Worm (Caenorhabditis elegans) whole organism, midembryonic: ENCODE data around the gene Y53G8AR.8.
"Not testable (repeated sequence)": the region's sequence is repeated elsewhere in the genome, so short reads cannot be mapped to it uniquely, and the experiment has no call there.

Source experiments
- T22C8.4 ChIP-seq: fragments of 200-800 bp; sonication (Bioruptor generic); IDR thresholded peaks from 2 replicates; pipeline ENCODE4 v1.3.6; 2022; ENCODE audit warnings: missing genetic modification characterization, missing compliant biosample characterization
- cog-1 ChIP-seq: sonication (generic microtip); optimal IDR thresholded peaks from 2 replicates; lab custom pipeline; 2016; ENCODE audit warnings: missing genetic modification characterization, missing compliant biosample characterization
- flt-1 ChIP-seq: fragments of 200-800 bp; sonication (Bioruptor generic); IDR thresholded peaks from 2 replicates; pipeline ENCODE4 v1.3.6; 2022; ENCODE audit warnings: missing genetic modification characterization, missing compliant biosample characterization
- klf-2 ChIP-seq: fragments of 200-800 bp; sonication (Bioruptor generic); conservative IDR thresholded peaks from 2 replicates; pipeline ENCODE4 v1.3.6; 2022; ENCODE audit warnings: missing genetic modification reagents, missing genetic modification characterization, missing compliant biosample characterization
- med-1 ChIP-seq: sonication (generic microtip); optimal IDR thresholded peaks from 2 replicates; lab custom pipeline; 2017; ENCODE audit warnings: missing genetic modification characterization, mild to moderate bottlenecking, missing compliant biosample characterization, antibody characterized with exemption, missing genetic modification reagents; ENCODE audit not compliant: insufficient read depth
- ref-1 ChIP-seq: fragments of 200-800 bp; sonication (Bioruptor generic); conservative IDR thresholded peaks from 2 replicates; pipeline ENCODE4 v1.3.6; 2022; ENCODE audit warnings: missing genetic modification reagents, missing genetic modification characterization, missing compliant biosample characterization
- tab-1 ChIP-seq: fragments of 200-800 bp; sonication (Bioruptor generic); IDR thresholded peaks from 2 replicates; pipeline ENCODE4 v1.3.6; 2022; ENCODE audit warnings: missing genetic modification characterization, missing compliant biosample characterization
- ztf-23 ChIP-seq: fragments of 200-800 bp; sonication (Bioruptor generic); IDR thresholded peaks from 2 replicates; pipeline ENCODE4 v1.3.6; 2022; ENCODE audit warnings: missing genetic modification reagents, missing genetic modification characterization, missing compliant biosample characterization
- ztf-29 ChIP-seq: fragments of 200-800 bp; sonication (Bioruptor generic); IDR thresholded peaks from 2 replicates; pipeline ENCODE4 v1.3.6; 2022; ENCODE audit warnings: missing genetic modification reagents, missing genetic modification characterization, missing compliant biosample characterization

Y53G8AR.8 gene

DNA sequence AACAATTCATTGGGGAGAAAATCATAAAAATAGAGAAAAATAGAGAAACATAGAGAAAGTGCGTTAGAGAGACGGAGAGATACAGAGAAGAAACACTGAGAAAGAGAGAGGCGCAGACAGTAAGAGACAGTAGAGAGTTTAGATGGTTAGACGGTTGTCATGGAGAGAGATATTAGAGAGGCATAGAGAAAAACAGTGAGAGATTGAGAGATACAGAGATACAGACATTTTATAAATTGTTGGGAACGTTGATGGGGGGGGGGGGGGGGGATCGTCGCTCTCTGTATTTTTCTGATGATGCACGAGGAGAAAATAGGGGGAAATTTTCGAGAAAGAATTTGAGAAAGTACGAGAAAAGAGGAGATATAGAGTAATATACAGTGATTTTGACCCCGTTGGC, 14.8 kb downstream of the Y53G8AR.8 start:
- TF ChIP-seq cog-1 (tag; lab: Kevin White, UChicago) (peak; percentile 55), T22C8.4 (no peak), ztf-23 (GFP tag; lab: Robert Waterston, UW) (0 out of 2 replicates have a peak, but pooled peaks have one; percentile 39)

ce11 chrIII:3278610-3279009, 15.5 kb downstream of the Y53G8AR.8 start, which contains the start of gene Y53G8AM.8:
Y53G8AM.8 (minus strand) TSS chrIII:3278710.
- TF ChIP-seq tab-1 (GFP tag; lab: Robert Waterston, UW) (no peak), ztf-29 (GFP tag; lab: Robert Waterston, UW) (no peak), cog-1 (tag; lab: Kevin White, UChicago) (no peak), klf-2 (GFP tag; lab: Robert Waterston, UW) (no peak), ref-1 (GFP tag; lab: Robert Waterston, UW) (no peak), flt-1 (GFP tag; lab: Robert Waterston, UW) (no peak), med-1 (no peak), T22C8.4 (no peak), ztf-23 (GFP tag; lab: Robert Waterston, UW) (no peak)

ce11 chrIII:3273141-3273540, 21.0 kb downstream of the Y53G8AR.8 start:
- no peak for TF ChIP-seq ref-1 (GFP tag; lab: Robert Waterston, UW)
- no peak for TF ChIP-seq flt-1 (GFP tag; lab: Robert Waterston, UW)
- TF ChIP-seq klf-2 (GFP tag; lab: Robert Waterston, UW): no peak
- TF ChIP-seq T22C8.4: no peak
- TF ChIP-seq med-1: no peak
- TF ChIP-seq tab-1 (GFP tag; lab: Robert Waterston, UW): no peak
- no peak for TF ChIP-seq ztf-29 (GFP tag; lab: Robert Waterston, UW)

- TF ChIP-seq flt-1 (GFP tag; lab: Robert Waterston, UW): 0 out of 2 replicates have a peak, but pooled peaks have one; percentile 21
- no peak for TF ChIP-seq ztf-29 (GFP tag; lab: Robert Waterston, UW)
- TF ChIP-seq cog-1 (tag; lab: Kevin White, UChicago): peak; percentile 72
Observed at ce11 chrIII:3271682-3272081, 22.4 kb downstream of the Y53G8AR.8 start.

ce11 chrIII:3266602-3267001, 27.5 kb downstream of the Y53G8AR.8 start, which contains the start of gene Y53G8AM.7:
Y53G8AM.7 (minus strand) TSS chrIII:3266702.
- TF ChIP-seq cog-1 (tag; lab: Kevin White, UChicago) (no peak), med-1 (no peak), klf-2 (GFP tag; lab: Robert Waterston, UW) (no peak), ztf-29 (GFP tag; lab: Robert Waterston, UW) (no peak), flt-1 (GFP tag; lab: Robert Waterston, UW) (no peak), ref-1 (GFP tag; lab: Robert Waterston, UW) (no peak), T22C8.4 (no peak), tab-1 (GFP tag; lab: Robert Waterston, UW) (no peak), ztf-23 (GFP tag; lab: Robert Waterston, UW) (no peak)

DNA sequence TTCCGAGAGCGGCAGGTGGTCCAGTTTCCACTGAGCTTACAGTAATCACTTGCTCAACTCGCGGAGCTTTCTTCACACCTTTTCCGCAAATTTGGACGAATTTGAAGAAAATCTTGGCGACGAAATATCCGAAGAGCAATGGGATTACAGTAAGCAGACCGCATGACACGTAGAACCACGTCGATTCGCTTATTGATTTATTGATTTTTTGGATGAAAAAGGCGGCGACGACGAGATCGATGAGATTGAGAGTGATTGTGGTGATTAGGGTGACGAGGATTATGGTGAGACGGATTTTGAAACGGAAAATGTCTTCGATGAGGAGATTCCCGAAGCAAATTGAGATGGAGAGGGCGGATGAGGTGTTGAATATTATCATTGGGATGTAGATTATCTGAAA, 30.4 kb downstream of the Y53G8AR.8 start:
- TF ChIP-seq ztf-29 (GFP tag; lab: Robert Waterston, UW): no peak
- TF ChIP-seq T22C8.4: peak; percentile 36; the same call in 1 of the 2 replicates

- TF ChIP-seq tab-1 (GFP tag; lab: Robert Waterston, UW); klf-2 (GFP tag; lab: Robert Waterston, UW); cog-1 (tag; lab: Kevin White, UChicago): not testable (repeated sequence)
Observed at ce11 chrIII:3259691-3260090, 34.4 kb downstream of the Y53G8AR.8 start, which contains the start of gene Y53G8AM.6. Y53G8AM.6 (minus strand) TSS chrIII:3259791.

- TF ChIP-seq med-1 (no peak), ref-1 (GFP tag; lab: Robert Waterston, UW) (no peak), T22C8.4 (no peak), tab-1 (GFP tag; lab: Robert Waterston, UW) (no peak)
Observed at ce11 chrIII:3258306-3258705, 35.8 kb downstream of the Y53G8AR.8 start, which contains the start of gene nspg-7.2. nspg-7.2 (minus strand) TSS chrIII:3258406.

DNA sequence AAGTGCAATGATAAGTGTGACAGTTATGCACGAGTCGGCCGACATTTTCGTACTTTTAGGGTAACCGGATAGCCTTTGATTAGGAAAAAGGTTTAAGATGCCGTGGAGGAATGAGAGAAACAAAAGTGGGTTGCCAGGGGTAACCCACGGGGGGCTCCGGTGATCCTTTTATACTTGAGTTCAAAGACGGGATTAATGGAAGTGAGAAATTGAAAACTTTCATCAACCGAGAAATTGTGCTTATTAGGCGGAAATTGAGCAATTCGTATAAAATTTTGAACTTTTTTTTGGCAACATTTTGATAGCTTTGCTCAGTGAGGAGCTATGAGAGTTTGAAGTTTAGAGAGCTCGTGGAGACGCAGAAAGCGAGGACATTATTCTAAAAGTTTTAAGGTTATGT, 38.6 kb downstream of the Y53G8AR.8 start, which contains the start of gene Y53G8AM.4:
Y53G8AM.4 (minus strand) TSS at position 101 of the 400 bp plus-strand sequence.
- no peak for TF ChIP-seq ztf-23 (GFP tag; lab: Robert Waterston, UW)
- no peak for TF ChIP-seq tab-1 (GFP tag; lab: Robert Waterston, UW)
- no peak for TF ChIP-seq cog-1 (tag; lab: Kevin White, UChicago)
- no peak for TF ChIP-seq T22C8.4
- no peak for TF ChIP-seq klf-2 (GFP tag; lab: Robert Waterston, UW)
- no peak for TF ChIP-seq med-1
- TF ChIP-seq ztf-29 (GFP tag; lab: Robert Waterston, UW): no peak
- TF ChIP-seq flt-1 (GFP tag; lab: Robert Waterston, UW): no peak
- no peak for TF ChIP-seq ref-1 (GFP tag; lab: Robert Waterston, UW)

DNA sequence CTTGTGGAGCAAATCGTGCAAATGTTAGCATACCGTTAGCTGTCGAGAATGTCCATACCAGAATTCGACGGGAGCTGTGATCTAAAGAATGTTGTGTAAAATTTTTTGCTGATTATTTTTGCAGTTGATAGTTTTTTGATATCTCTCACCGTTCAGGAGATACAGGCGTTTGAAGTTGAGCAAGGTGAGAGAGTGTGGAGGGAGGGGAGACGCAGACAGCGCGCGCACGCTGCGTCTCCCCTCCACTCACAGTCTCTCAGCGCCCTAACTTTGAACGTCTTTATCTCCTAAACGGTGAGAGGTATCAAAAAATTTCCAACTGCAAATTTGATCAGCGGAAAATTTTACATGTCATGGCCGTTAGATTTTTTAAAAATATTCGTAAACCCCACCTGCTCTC, 39.1 kb downstream of the Y53G8AR.8 start:
- TF ChIP-seq ztf-29 (GFP tag; lab: Robert Waterston, UW): no peak
- no peak for TF ChIP-seq cog-1 (tag; lab: Kevin White, UChicago)
- TF ChIP-seq med-1: no peak
- TF ChIP-seq ztf-23 (GFP tag; lab: Robert Waterston, UW): no peak
- no peak for TF ChIP-seq tab-1 (GFP tag; lab: Robert Waterston, UW)
- no peak for TF ChIP-seq flt-1 (GFP tag; lab: Robert Waterston, UW)
- no peak for TF ChIP-seq klf-2 (GFP tag; lab: Robert Waterston, UW)
- TF ChIP-seq ref-1 (GFP tag; lab: Robert Waterston, UW): no peak
- TF ChIP-seq T22C8.4: no peak

- TF ChIP-seq ref-1 (GFP tag; lab: Robert Waterston, UW) (no peak), T22C8.4 (no peak), flt-1 (GFP tag; lab: Robert Waterston, UW) (no peak), tab-1 (GFP tag; lab: Robert Waterston, UW) (no peak), med-1 (no peak), klf-2 (GFP tag; lab: Robert Waterston, UW) (no peak), cog-1 (tag; lab: Kevin White, UChicago) (no peak), ztf-29 (GFP tag; lab: Robert Waterston, UW) (no peak), ztf-23 (GFP tag; lab: Robert Waterston, UW) (no peak)
Observed at ce11 chrIII:3253736-3254135, 40.4 kb downstream of the Y53G8AR.8 start.
